Fruit fly (Drosophila melanogaster) ovary, adult (tissue): Measurements from ENCODE around the gene Tom.
A peak's percentile ranks its signal among the peaks of the same experiment; 100 is the strongest.

Experiments
- CG17801 ChIP-seq: fragments of 200-800 bp; optimal IDR thresholded peaks from 2 replicates; lab custom pipeline; 2019; ENCODE audit warnings: missing biosample characterization, mild to moderate bottlenecking, missing genetic modification characterization, moderate library complexity; ENCODE audit not compliant: partially characterized antibody

Gene Tom

dm6 chr3L:14986984-14987896, 18.1 kb downstream of the Tom start:
- TF ChIP-seq CG17801 (GFP tag; lab: Kevin White, UChicago) = no peak

- no peak for TF ChIP-seq CG17801 (GFP tag; lab: Kevin White, UChicago)
These were observed 19.1 kb downstream of the Tom start for dm6 chr3L:14988231-14988630.

dm6 chr3L:14989879-14990278, 20.7 kb downstream of the Tom start:
- TF ChIP-seq CG17801 (GFP tag; lab: Kevin White, UChicago) = no peak

- TF ChIP-seq CG17801 (GFP tag; lab: Kevin White, UChicago) = no peak
These were observed 22.9 kb downstream of the Tom start, which contains the start of gene Zip71B for dm6 chr3L:14992025-14992424. Gene Zip71B (plus strand): TSS chr3L:14992289.

- peak; percentile 14 for TF ChIP-seq CG17801 (GFP tag; lab: Kevin White, UChicago)
These were observed 23.7 kb downstream of the Tom start for dm6 chr3L:14992807-14993206.

dm6 chr3L:14999284-15000019, 30.3 kb downstream of the Tom start, which contains the start of the genes mRpL39 and Prosbeta2:
Gene mRpL39 (minus strand): TSS chr3L:14999666.
Gene Prosbeta2 (plus strand): TSS chr3L:14999951.
- TF ChIP-seq CG17801 (GFP tag; lab: Kevin White, UChicago) = peak; percentile 80

dm6 chr3L:15005085-15005484, 35.9 kb downstream of the Tom start:
- TF ChIP-seq CG17801 (GFP tag; lab: Kevin White, UChicago) = no peak

- no peak for TF ChIP-seq CG17801 (GFP tag; lab: Kevin White, UChicago)
These were observed 36.6 kb downstream of the Tom start for dm6 chr3L:15005774-15006173.

dm6 chr3L:15006825-15007224, 37.7 kb downstream of the Tom start:
- no peak for TF ChIP-seq CG17801 (GFP tag; lab: Kevin White, UChicago)

- TF ChIP-seq CG17801 (GFP tag; lab: Kevin White, UChicago) = no peak
These were observed 38.3 kb downstream of the Tom start for dm6 chr3L:15007271-15007948.

- no peak for TF ChIP-seq CG17801 (GFP tag; lab: Kevin White, UChicago)
These were observed 40.5 kb downstream of the Tom start for dm6 chr3L:15009681-15010080.

dm6 chr3L:15010601-15011000, 41.5 kb downstream of the Tom start:
- TF ChIP-seq CG17801 (GFP tag; lab: Kevin White, UChicago) = no peak

- TF ChIP-seq CG17801 (GFP tag; lab: Kevin White, UChicago) = no peak
These were observed 42.0 kb downstream of the Tom start for dm6 chr3L:15011142-15011541.

- no peak for TF ChIP-seq CG17801 (GFP tag; lab: Kevin White, UChicago)
These were observed 42.6 kb downstream of the Tom start for dm6 chr3L:15011638-15012335.
